Worm (Caenorhabditis elegans) whole organism, L3 larva: Measurements from ENCODE around the gene F35C11.6.

ENCODE experiments used
- ZK546.5 ChIP-seq: sonication (generic microtip); optimal IDR thresholded peaks from 2 replicates; lab custom pipeline; 2017; ENCODE audit warnings: missing biosample characterization, missing genetic modification characterization
- ama-1 ChIP-seq: fragments of 150-350 bp; optimal IDR thresholded peaks from 2 replicates; lab custom pipeline; 2018
- ceh-82 ChIP-seq: fragments of 150-350 bp; optimal IDR thresholded peaks from 2 replicates; lab custom pipeline; 2014; ENCODE audit warnings: missing biosample characterization, missing genetic modification characterization
- ceh-9 ChIP-seq: sonication (generic microtip); optimal IDR thresholded peaks from 2 replicates; lab custom pipeline; 2018; ENCODE audit warnings: missing biosample characterization, missing genetic modification characterization
- daf-12 ChIP-seq: fragments of 150-350 bp; optimal IDR thresholded peaks from 2 replicates; lab custom pipeline; 2014; ENCODE audit warnings: missing biosample characterization, missing genetic modification reagents, missing genetic modification characterization
- egl-27 ChIP-seq: sonication (generic microtip); optimal IDR thresholded peaks from 4 replicates; lab custom pipeline; 2017; ENCODE audit warnings: missing biosample characterization, missing genetic modification reagents, missing genetic modification characterization
- elt-1 ChIP-seq: fragments of 150-350 bp; optimal IDR thresholded peaks from 2 replicates; lab custom pipeline; 2014; ENCODE audit warnings: missing biosample characterization, missing genetic modification characterization
- elt-3 ChIP-seq, 3 experiments: fragments of 150-350 bp in 1 of 3; sonication (generic microtip) in 2 of 3; optimal IDR thresholded peaks; 2 replicates in 2 of 3; 4 replicates in 1 of 3; lab custom pipeline; 2014 to 2017; ENCODE audit warnings: missing biosample characterization in 3 of 3, missing genetic modification characterization in 3 of 3
- fkh-10 ChIP-seq: sonication (generic microtip); optimal IDR thresholded peaks from 2 replicates; lab custom pipeline; 2017; ENCODE audit warnings: missing biosample characterization, missing genetic modification reagents, missing genetic modification characterization
- lin-15B ChIP-seq: fragments of 150-350 bp; optimal IDR thresholded peaks from 2 replicates; lab custom pipeline; 2014; ENCODE audit warnings: missing biosample characterization, missing genetic modification characterization
- nfya-1 ChIP-seq: sonication (generic microtip); optimal IDR thresholded peaks from 2 replicates; lab custom pipeline; 2017; ENCODE audit warnings: missing genetic modification characterization, mild to moderate bottlenecking, missing compliant biosample characterization, antibody characterized with exemption, moderate library complexity; ENCODE audit not compliant: insufficient read depth
- nhr-43 ChIP-seq: sonication (generic microtip); optimal IDR thresholded peaks from 2 replicates; lab custom pipeline; 2016; ENCODE audit warnings: mild to moderate bottlenecking, missing genetic modification characterization, missing compliant biosample characterization; ENCODE audit not compliant: poor library complexity, severe bottlenecking
- nhr-77 ChIP-seq: fragments of 150-350 bp; optimal IDR thresholded peaks from 2 replicates; lab custom pipeline; 2014; ENCODE audit warnings: missing biosample characterization, missing genetic modification characterization
- unc-62 ChIP-seq: fragments of 150-350 bp; sonication (generic microtip); optimal IDR thresholded peaks from 4 replicates; lab custom pipeline; 2014; ENCODE audit warnings: missing biosample characterization, missing genetic modification reagents, missing genetic modification characterization

DNA sequence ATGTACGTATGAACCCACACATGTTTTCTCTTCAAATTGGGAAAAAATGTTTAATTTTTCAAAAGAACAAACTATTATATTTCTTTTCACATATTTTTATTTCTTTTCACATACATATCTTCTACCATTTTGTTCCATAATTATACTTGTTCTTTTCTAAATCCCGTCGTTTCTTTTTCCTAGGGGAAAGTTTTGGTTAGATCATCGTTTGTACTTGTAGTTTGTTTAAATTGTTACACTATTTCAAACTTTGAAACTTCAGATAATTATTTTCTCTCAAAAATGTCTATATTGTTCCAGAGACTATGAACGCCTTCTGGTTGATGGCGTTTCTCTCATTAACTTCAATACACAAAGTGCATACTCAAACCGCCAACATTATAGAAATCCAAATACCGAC is 2.9 kb downstream of the F35C11.6 start, which contains the start of gene F35C11.7:
- no peak for TF ChIP-seq egl-27 (tag; lab: Kevin White, UChicago)
- no peak for TF ChIP-seq ZK546.5
- no peak for TF ChIP-seq unc-62
- TF ChIP-seq fkh-10, result no peak
- no peak for TF ChIP-seq elt-3 (tag; optimal IDR thresholded peaks at IDR 0.05; lab: Kevin White, UChicago)
- no peak for TF ChIP-seq lin-15B (tag; lab: Kevin White, UChicago)
- TF ChIP-seq elt-1 (tag; lab: Kevin White, UChicago), result no peak
- no peak for TF ChIP-seq nhr-77
- TF ChIP-seq daf-12 (tag; lab: Kevin White, UChicago), result no peak
- no peak for TF ChIP-seq ceh-9 (tag; lab: Kevin White, UChicago)
- TF ChIP-seq ama-1 (lab: Kevin White, UChicago), result no peak
- no peak for TF ChIP-seq ceh-82
- TF ChIP-seq nhr-43 (tag; lab: Kevin White, UChicago), result no peak
- no peak for TF ChIP-seq nfya-1 (tag; lab: Kevin White, UChicago)
